Fruit fly (Drosophila melanogaster) whole organism, wandering third instar larva: ENCODE measurements around the gene HtrA2.

ENCODE experiments used
- Abd-B ChIP-seq: fragments of >200 bp; optimal IDR thresholded peaks from 2 replicates; lab custom pipeline; 2017; ENCODE audit warnings: missing biosample characterization, missing genetic modification characterization
- Dif ChIP-seq: fragments of 200-275, 200-300 bp; sonication (Bioruptor generic); optimal IDR thresholded peaks from 2 replicates; lab custom pipeline; 2018; ENCODE audit warnings: missing biosample characterization, missing genetic modification characterization; ENCODE audit not compliant: partially characterized antibody
- GATAd ChIP-seq: sonication (Bioruptor generic); optimal IDR thresholded peaks from 2 replicates; lab custom pipeline; 2016; ENCODE audit warnings: missing biosample characterization, missing genetic modification characterization
- sage ChIP-seq: fragments of 200-800 bp; sonication (Bioruptor generic); optimal IDR thresholded peaks from 2 replicates; lab custom pipeline; 2016; ENCODE audit warnings: missing biosample characterization, mild to moderate bottlenecking, missing genetic modification characterization
- usp ChIP-seq: fragments of >200 bp; optimal IDR thresholded peaks from 2 replicates; lab custom pipeline; 2017; ENCODE audit warnings: missing biosample characterization, missing genetic modification characterization

DNA sequence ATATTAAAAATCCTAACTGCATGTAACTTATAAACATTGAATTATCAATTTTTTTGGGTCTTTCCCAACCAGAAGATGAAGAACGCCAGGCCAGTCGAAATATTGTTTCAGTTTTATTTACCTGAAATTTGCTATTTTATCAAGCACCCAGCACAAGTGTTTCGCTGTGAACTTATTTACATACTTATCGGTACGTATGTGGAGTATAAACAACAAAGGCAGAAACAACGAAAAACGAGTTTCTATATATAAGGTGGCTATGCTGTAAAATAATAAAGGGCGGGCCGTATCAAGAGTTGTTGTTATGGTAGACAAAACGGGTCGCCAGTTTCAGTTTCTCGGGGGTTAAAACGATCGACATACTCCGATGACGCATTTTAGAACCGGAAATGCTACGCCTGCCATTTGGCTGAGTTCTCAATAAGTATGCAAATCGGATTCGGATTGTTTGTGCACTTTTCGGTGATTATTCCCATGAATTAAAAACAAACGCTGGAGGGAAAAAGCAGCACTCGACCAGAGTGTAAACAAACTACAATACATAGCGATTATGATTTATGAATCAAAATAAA lies 31.8 kb downstream of the HtrA2 start:
- TF ChIP-seq sage (GFP tag; lab: Kevin White, UChicago) (no peak), GATAd (no peak), Dif (GFP tag; lab: Kevin White, UChicago) (no peak), usp (GFP tag; lab: Kevin White, UChicago) (no peak), Abd-B (GFP tag; lab: Kevin White, UChicago) (no peak)
